Worm (Caenorhabditis elegans): ENCODE measurements around the gene atg-10.

DNA sequence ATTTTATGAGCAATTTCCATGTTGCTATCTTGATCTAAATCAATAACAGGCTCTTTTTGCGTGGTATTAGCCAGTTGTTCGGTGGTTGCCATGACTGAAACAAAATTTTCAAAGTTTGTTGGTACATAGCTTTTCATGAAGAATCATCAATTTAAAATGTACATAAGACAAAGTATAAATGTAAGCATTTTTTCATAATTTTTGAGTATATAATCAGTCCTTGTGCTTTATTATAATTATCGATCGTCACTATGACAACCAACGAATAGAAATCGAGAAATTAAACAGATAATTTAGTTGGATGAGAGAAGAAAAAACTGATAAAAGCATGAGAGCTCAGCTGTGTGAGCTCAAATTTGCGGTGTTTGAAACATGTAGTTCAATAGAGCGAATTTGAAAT is 37.1 kb upstream of the atg-10 start, which contains the start of gene T22C8.3:
- no peak for TF ChIP-seq ces-1 (GFP tag; optimal IDR thresholded peaks at IDR 0.05)
- no peak for TF ChIP-seq jun-1 (tag; optimal IDR thresholded peaks at IDR 0.05)
- no peak for TF ChIP-seq swsn-7 (tag; optimal IDR thresholded peaks at IDR 0.05)
- no peak for TF ChIP-seq sptf-1 (tag; optimal IDR thresholded peaks at IDR 0.05)
- no peak for TF ChIP-seq fos-1 (tag; optimal IDR thresholded peaks at IDR 0.05)
- no peak for TF ChIP-seq snpc-4 (tag; optimal IDR thresholded peaks at IDR 0.05)
- no peak for TF ChIP-seq fkh-10 (GFP tag; optimal IDR thresholded peaks at IDR 0.05)
- no peak for TF ChIP-seq mdl-1 (tag; optimal IDR thresholded peaks at IDR 0.05)
- TF ChIP-seq ceh-82 (tag; optimal IDR thresholded peaks at IDR 0.05), result no peak
- no peak for TF ChIP-seq pqm-1 (tag; optimal IDR thresholded peaks at IDR 0.05)
- no peak for TF ChIP-seq isw-1 (GFP tag; IDR thresholded peaks at IDR 0.05)

Measured in whole organism, L1 larva.